Fruit fly (Drosophila melanogaster) whole organism, wandering third instar larva: ENCODE data around the gene ro.

Experiments used
- Abd-B ChIP-seq: fragments of >200 bp; optimal IDR thresholded peaks from 2 replicates; lab custom pipeline; 2017; ENCODE audit warnings: missing biosample characterization, missing genetic modification characterization
- CG32264 ChIP-seq: fragments of 200-800 bp; sonication (Bioruptor generic); optimal IDR thresholded peaks from 2 replicates; lab custom pipeline; 2016; ENCODE audit warnings: missing biosample characterization, missing genetic modification characterization
- CG9705 ChIP-seq: fragments of 200-800 bp; sonication (Bioruptor generic); optimal IDR thresholded peaks from 2 replicates; lab custom pipeline; 2018; ENCODE audit warnings: missing biosample characterization, mild to moderate bottlenecking, missing genetic modification characterization
- CrebA ChIP-seq: fragments of 200-800 bp; sonication (Bioruptor generic); optimal IDR thresholded peaks from 2 replicates; lab custom pipeline; 2016; ENCODE audit warnings: missing biosample characterization, mild to moderate bottlenecking, missing genetic modification characterization, borderline replicate concordance
- Dfd ChIP-seq: fragments of >200 bp; optimal IDR thresholded peaks from 2 replicates; lab custom pipeline; 2017; ENCODE audit warnings: missing biosample characterization, missing genetic modification characterization
- Dif ChIP-seq: fragments of 200-275, 200-300 bp; sonication (Bioruptor generic); optimal IDR thresholded peaks from 2 replicates; lab custom pipeline; 2018; ENCODE audit warnings: missing biosample characterization, missing genetic modification characterization; ENCODE audit not compliant: partially characterized antibody
- GATAd ChIP-seq: sonication (Bioruptor generic); optimal IDR thresholded peaks from 2 replicates; lab custom pipeline; 2016; ENCODE audit warnings: missing biosample characterization, missing genetic modification characterization
- HLH106 ChIP-seq: fragments of 200-800 bp; optimal IDR thresholded peaks from 3 replicates; lab custom pipeline; 2019; ENCODE audit warnings: missing biosample characterization, mild to moderate bottlenecking, missing genetic modification characterization, moderate library complexity
- Hnf4 ChIP-seq: fragments of 200-800 bp; sonication (Bioruptor generic); optimal IDR thresholded peaks from 2 replicates; lab custom pipeline; 2016; ENCODE audit warnings: missing biosample characterization, mild to moderate bottlenecking, missing genetic modification characterization
- Hr78 ChIP-seq: fragments of >200 bp; optimal IDR thresholded peaks from 2 replicates; lab custom pipeline; 2017; ENCODE audit warnings: missing biosample characterization, missing genetic modification characterization
- Hr83 ChIP-seq: fragments of 200-300 bp; sonication (Bioruptor generic); optimal IDR thresholded peaks from 2 replicates; lab custom pipeline; 2016; ENCODE audit warnings: missing biosample characterization, mild to moderate bottlenecking, missing genetic modification characterization, moderate library complexity; ENCODE audit not compliant: poor library complexity, severe bottlenecking
- Jra ChIP-seq: sonication (Bioruptor generic); optimal IDR thresholded peaks from 2 replicates; lab custom pipeline; 2016; ENCODE audit warnings: missing biosample characterization, missing genetic modification characterization
- Mio ChIP-seq: sonication (Bioruptor generic); optimal IDR thresholded peaks from 2 replicates; lab custom pipeline; 2016; ENCODE audit warnings: missing biosample characterization, missing genetic modification characterization
- Myc ChIP-seq: fragments of >200 bp; optimal IDR thresholded peaks from 2 replicates; lab custom pipeline; 2017
- N ChIP-seq: fragments of >200 bp; optimal IDR thresholded peaks from 2 replicates; lab custom pipeline; 2018; ENCODE audit warnings: missing biosample characterization, missing external identifiers, missing genetic modification characterization
- Rel ChIP-seq, 2 experiments: fragments of 200-800 bp; sonication (Bioruptor generic) in 1 of 2; optimal IDR thresholded peaks; 2 replicates in 1 of 2; 3 replicates in 1 of 2; lab custom pipeline; 2016 to 2019; ENCODE audit warnings: mild to moderate bottlenecking in 2 of 2, missing biosample characterization in 2 of 2, missing genetic modification characterization in 2 of 2, moderate library complexity in 1 of 2
- Sp1 ChIP-seq: fragments of 200-800 bp; sonication (Bioruptor generic); optimal IDR thresholded peaks from 3 replicates; lab custom pipeline; 2019; ENCODE audit warnings: missing biosample characterization, mild to moderate bottlenecking, missing genetic modification characterization, moderate library complexity
- Vsx2 ChIP-seq: fragments of 200-300, 225-300 bp; sonication (Bioruptor generic); optimal IDR thresholded peaks from 2 replicates; lab custom pipeline; 2018; ENCODE audit warnings: missing biosample characterization, missing genetic modification characterization; ENCODE audit not compliant: partially characterized antibody
- br ChIP-seq: fragments of 200-800 bp; sonication (Bioruptor generic); optimal IDR thresholded peaks from 2 replicates; lab custom pipeline; 2016; ENCODE audit warnings: missing biosample characterization, missing genetic modification characterization
- brk ChIP-seq: fragments of 200-800 bp; sonication (Bioruptor generic); optimal IDR thresholded peaks from 2 replicates; lab custom pipeline; 2016; ENCODE audit warnings: missing biosample characterization, mild to moderate bottlenecking, missing genetic modification characterization
- dl ChIP-seq, 2 experiments: fragments of 175-275, 200-275 bp in 1 of 2; fragments of 200-275 bp in 1 of 2; sonication (Bioruptor generic); optimal IDR thresholded peaks; lab custom pipeline; 2018; ENCODE audit warnings: mild to moderate bottlenecking in 2 of 2, missing biosample characterization in 2 of 2, missing genetic modification characterization in 2 of 2, moderate library complexity in 2 of 2; ENCODE audit not compliant: partially characterized antibody in 2 of 2, insufficient read depth in 1 of 2
- dmrt93B ChIP-seq: fragments of 200-800 bp; sonication (Bioruptor generic); optimal IDR thresholded peaks from 2 replicates; lab custom pipeline; 2018; ENCODE audit warnings: missing biosample characterization, mild to moderate bottlenecking, missing genetic modification characterization
- dsf ChIP-seq: sonication (Bioruptor generic); optimal IDR thresholded peaks from 2 replicates; lab custom pipeline; 2016; ENCODE audit warnings: missing biosample characterization, missing genetic modification characterization, borderline replicate concordance
- ey ChIP-seq: fragments of 200-800 bp; sonication (Bioruptor generic); optimal IDR thresholded peaks from 2 replicates; lab custom pipeline; 2016; ENCODE audit warnings: missing biosample characterization, missing genetic modification characterization
- foxo ChIP-seq, 2 experiments: fragments of 200-800 bp; sonication (Bioruptor generic); optimal IDR thresholded peaks; 2 replicates in 1 of 2; 3 replicates in 1 of 2; lab custom pipeline; 2016 to 2017; ENCODE audit warnings: missing biosample characterization in 2 of 2, missing genetic modification characterization in 2 of 2
- fru ChIP-seq: fragments of 200-800 bp; sonication (Bioruptor generic); optimal IDR thresholded peaks from 3 replicates; lab custom pipeline; 2016; ENCODE audit warnings: missing biosample characterization, mild to moderate bottlenecking, missing genetic modification characterization
- h ChIP-seq: fragments of 200-800 bp; sonication (Bioruptor generic); optimal IDR thresholded peaks from 3 replicates; lab custom pipeline; 2016; ENCODE audit warnings: missing biosample characterization, mild to moderate bottlenecking, missing genetic modification characterization
- jim ChIP-seq: fragments of 175-275, 200-325 bp; sonication (Bioruptor generic); optimal IDR thresholded peaks from 2 replicates; lab custom pipeline; 2016; ENCODE audit warnings: missing biosample characterization, mild to moderate bottlenecking, missing genetic modification characterization
- lola ChIP-seq: fragments of >200 bp; optimal IDR thresholded peaks from 2 replicates; lab custom pipeline; 2017; ENCODE audit warnings: missing biosample characterization, missing genetic modification characterization
- pan ChIP-seq: fragments of >200 bp; optimal IDR thresholded peaks from 2 replicates; lab custom pipeline; 2017
- psq ChIP-seq: fragments of 200-800 bp; sonication (Bioruptor generic); optimal IDR thresholded peaks from 3 replicates; lab custom pipeline; 2017; ENCODE audit warnings: missing biosample characterization, mild to moderate bottlenecking, missing genetic modification characterization, moderate library complexity
- rgr ChIP-seq: fragments of 200-800 bp; sonication (Bioruptor generic); optimal IDR thresholded peaks from 3 replicates; lab custom pipeline; 2016; ENCODE audit warnings: missing biosample characterization, mild to moderate bottlenecking, missing genetic modification characterization
- sage ChIP-seq: fragments of 200-800 bp; sonication (Bioruptor generic); optimal IDR thresholded peaks from 2 replicates; lab custom pipeline; 2016; ENCODE audit warnings: missing biosample characterization, mild to moderate bottlenecking, missing genetic modification characterization
- tai ChIP-seq: sonication (Bioruptor generic); optimal IDR thresholded peaks from 2 replicates; lab custom pipeline; 2016; ENCODE audit warnings: missing biosample characterization, missing genetic modification characterization
- woc ChIP-seq: sonication (Bioruptor generic); optimal IDR thresholded peaks from 2 replicates; lab custom pipeline; 2016; ENCODE audit warnings: missing biosample characterization, mild to moderate bottlenecking, missing genetic modification characterization

ro gene

dm6 chr3R:26882230-26883014 lies 1.5 kb upstream of the ro start:
- TF ChIP-seq Dif (GFP tag; lab: Kevin White, UChicago) = no peak
- peak; percentile 29 for TF ChIP-seq fru (GFP tag; lab: Kevin White, UChicago)
- peak in 1 of 2 experiments; percentile 40 for TF ChIP-seq foxo (GFP tag; optimal IDR thresholded peaks at IDR 0.05; lab: Kevin White, UChicago)
- TF ChIP-seq h (GFP tag; lab: Kevin White, UChicago) = peak; percentile 27
- no peak for TF ChIP-seq br (GFP tag; lab: Kevin White, UChicago)
- TF ChIP-seq Hnf4 = no peak
- TF ChIP-seq brk (GFP tag; lab: Kevin White, UChicago) = peak; percentile 48
- peak; percentile 0 for TF ChIP-seq psq
- TF ChIP-seq woc (GFP tag; lab: Kevin White, UChicago) = peak; percentile 22
- peak; percentile 11 for TF ChIP-seq ey (GFP tag; lab: Kevin White, UChicago)
- peak; percentile 29 for TF ChIP-seq HLH106 (tag; lab: Kevin White, UChicago)
- TF ChIP-seq rgr (GFP tag; lab: Kevin White, UChicago) = no peak
- no peak for TF ChIP-seq Dfd
- TF ChIP-seq, all 38 proteins: peak for 8

- no peak for TF ChIP-seq CrebA (GFP tag; lab: Kevin White, UChicago)
- TF ChIP-seq foxo (GFP tag; optimal IDR thresholded peaks at IDR 0.05; lab: Kevin White, UChicago) = no peak
- TF ChIP-seq woc (GFP tag; lab: Kevin White, UChicago) = no peak
- TF ChIP-seq brk (GFP tag; lab: Kevin White, UChicago) = no peak
- TF ChIP-seq fru (GFP tag; lab: Kevin White, UChicago) = no peak
- no peak for TF ChIP-seq dsf (GFP tag; lab: Kevin White, UChicago)
- TF ChIP-seq jim (GFP tag; lab: Kevin White, UChicago) = no peak
- TF ChIP-seq Dif (GFP tag; lab: Kevin White, UChicago) = no peak
- no peak for TF ChIP-seq Hr78 (GFP tag; lab: Kevin White, UChicago)
- TF ChIP-seq dl (GFP tag; optimal IDR thresholded peaks at IDR 0.05; lab: Kevin White, UChicago; ENCODE audit: insufficient read depth in 1 of 2, partially characterized antibody in 2 of 2) = no peak
- TF ChIP-seq N (GFP tag; lab: Kevin White, UChicago) = no peak
- no peak for TF ChIP-seq Vsx2 (GFP tag; lab: Kevin White, UChicago)
- no peak for TF ChIP-seq Mio (GFP tag; lab: Kevin White, UChicago)
- no peak for TF ChIP-seq lola (GFP tag; lab: Kevin White, UChicago)
- TF ChIP-seq GATAd (GFP tag; lab: Kevin White, UChicago) = no peak
- TF ChIP-seq Rel (GFP tag; optimal IDR thresholded peaks at IDR 0.05; lab: Kevin White, UChicago) = no peak
- no peak for TF ChIP-seq Rel (tag; optimal IDR thresholded peaks at IDR 0.05; lab: Kevin White, UChicago)
- TF ChIP-seq psq = no peak
- no peak for TF ChIP-seq CG32264 (GFP tag; lab: Kevin White, UChicago)
Observed at dm6 chr3R:26876851-26877250, 4.1 kb downstream of the ro start.

- TF ChIP-seq h (GFP tag; lab: Kevin White, UChicago) = no peak
- TF ChIP-seq Rel (GFP tag; optimal IDR thresholded peaks at IDR 0.05; lab: Kevin White, UChicago) = no peak
- peak; percentile 75 for TF ChIP-seq Rel (tag; optimal IDR thresholded peaks at IDR 0.05; lab: Kevin White, UChicago)
Observed at dm6 chr3R:26876432-26876831, 4.5 kb downstream of the ro start, which contains the start of gene CG5500. TSS of gene CG5500 (plus strand) at chr3R:26876630.

dm6 chr3R:26875544-26876027 lies 5.4 kb downstream of the ro start, which contains the start of gene Rb97D:
TSS of gene Rb97D (minus strand) at chr3R:26875742.
- TF ChIP-seq Rel (GFP tag; optimal IDR thresholded peaks at IDR 0.05; lab: Kevin White, UChicago) (no peak), Rel (tag; optimal IDR thresholded peaks at IDR 0.05; lab: Kevin White, UChicago) (peak; percentile 97), pan (no peak), Abd-B (GFP tag; lab: Kevin White, UChicago) (no peak), lola (GFP tag; lab: Kevin White, UChicago) (no peak), fru (GFP tag; lab: Kevin White, UChicago) (peak; percentile 75), Hr83 (peak; percentile 73), Myc (lab: Kevin White, UChicago) (no peak), Sp1 (GFP tag; lab: Kevin White, UChicago) (peak; percentile 71), Dfd (no peak), dl (GFP tag; optimal IDR thresholded peaks at IDR 0.05; lab: Kevin White, UChicago; ENCODE audit: insufficient read depth in 1 of 2, partially characterized antibody in 2 of 2) (no peak), CG32264 (GFP tag; lab: Kevin White, UChicago) (peak; percentile 36), Hr78 (GFP tag; lab: Kevin White, UChicago) (no peak), woc (GFP tag; lab: Kevin White, UChicago) (peak; percentile 81), br (GFP tag; lab: Kevin White, UChicago) (peak; percentile 69), Mio (GFP tag; lab: Kevin White, UChicago) (no peak), Jra (GFP tag; lab: Kevin White, UChicago) (peak; percentile 62), jim (GFP tag; lab: Kevin White, UChicago) (no peak), Hnf4 (peak; percentile 82), CrebA (GFP tag; lab: Kevin White, UChicago) (no peak), sage (GFP tag; lab: Kevin White, UChicago) (no peak), ey (GFP tag; lab: Kevin White, UChicago) (peak; percentile 70), Vsx2 (GFP tag; lab: Kevin White, UChicago) (no peak), GATAd (GFP tag; lab: Kevin White, UChicago) (no peak), dsf (GFP tag; lab: Kevin White, UChicago) (peak; percentile 28), h (GFP tag; lab: Kevin White, UChicago) (peak; percentile 84), psq (peak; percentile 34), rgr (GFP tag; lab: Kevin White, UChicago) (peak; percentile 79), N (GFP tag; lab: Kevin White, UChicago) (no peak), tai (no peak), HLH106 (tag; lab: Kevin White, UChicago) (peak; percentile 82), CG9705 (peak; percentile 64), dmrt93B (GFP tag; lab: Kevin White, UChicago) (peak; percentile 63)
